Worm (Caenorhabditis elegans) whole organism, mixed stage, embryonic: ENCODE measurements around the gene metr-1.
"Not testable (repeated sequence)": the region's sequence is repeated elsewhere in the genome, so short reads cannot be mapped to it uniquely, and the experiment has no call there.

Experiments used
- ces-1 ChIP-seq: fragments of 150-350 bp; optimal IDR thresholded peaks from 2 replicates; lab custom pipeline; 2014; ENCODE audit warnings: missing biosample characterization, missing genetic modification reagents, missing genetic modification characterization
- nhr-76 ChIP-seq: sonication (generic microtip); optimal IDR thresholded peaks from 2 replicates; lab custom pipeline; 2017; ENCODE audit warnings: missing biosample characterization, missing genetic modification characterization

DNA sequence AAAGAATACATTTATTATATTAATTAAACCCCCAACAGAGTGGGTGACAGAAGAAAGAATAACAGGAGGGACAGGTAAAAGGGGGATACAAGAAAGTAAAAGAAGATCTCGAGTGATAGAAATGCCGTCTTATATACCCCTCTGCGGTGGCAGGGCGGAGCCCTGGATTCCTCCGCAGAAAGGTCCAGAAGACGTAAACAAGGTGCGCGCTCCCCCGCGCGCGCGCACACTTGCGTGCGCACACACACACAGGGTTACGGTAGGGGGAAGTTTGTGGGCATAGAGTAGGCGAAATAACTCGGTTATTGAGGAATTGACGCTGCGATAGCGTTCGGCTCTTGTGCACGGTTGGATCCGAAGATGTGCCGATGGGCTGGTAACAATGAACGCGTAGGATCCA, 15.6 kb downstream of the metr-1 start, which contains the start of gene R03D7.15:
- TF ChIP-seq nhr-76; ces-1 (GFP tag; lab: Kevin White, UChicago): not testable (repeated sequence)
